Fruit fly (Drosophila melanogaster) whole organism, wandering third instar larva: Measurements from ENCODE around the gene Dlic.
A peak's percentile ranks its signal among the peaks of the same experiment; 100 is the strongest.

Experiments used
- Abd-B ChIP-seq: fragments of >200 bp; optimal IDR thresholded peaks from 2 replicates; lab custom pipeline; 2017; ENCODE audit warnings: missing biosample characterization, missing genetic modification characterization
- CG32264 ChIP-seq: fragments of 200-800 bp; sonication (Bioruptor generic); optimal IDR thresholded peaks from 2 replicates; lab custom pipeline; 2016; ENCODE audit warnings: missing biosample characterization, missing genetic modification characterization
- Dif ChIP-seq: fragments of 200-275, 200-300 bp; sonication (Bioruptor generic); optimal IDR thresholded peaks from 2 replicates; lab custom pipeline; 2018; ENCODE audit warnings: missing biosample characterization, missing genetic modification characterization; ENCODE audit not compliant: partially characterized antibody
- HLH106 ChIP-seq: fragments of 200-800 bp; optimal IDR thresholded peaks from 3 replicates; lab custom pipeline; 2019; ENCODE audit warnings: missing biosample characterization, mild to moderate bottlenecking, missing genetic modification characterization, moderate library complexity
- OdsH ChIP-seq: fragments of 200-800 bp; sonication (Bioruptor generic); optimal IDR thresholded peaks from 2 replicates; lab custom pipeline; 2016; ENCODE audit warnings: missing biosample characterization, mild to moderate bottlenecking, missing genetic modification characterization
- br ChIP-seq: fragments of 200-800 bp; sonication (Bioruptor generic); optimal IDR thresholded peaks from 2 replicates; lab custom pipeline; 2016; ENCODE audit warnings: missing biosample characterization, missing genetic modification characterization
- brk ChIP-seq: fragments of 200-800 bp; sonication (Bioruptor generic); optimal IDR thresholded peaks from 2 replicates; lab custom pipeline; 2016; ENCODE audit warnings: missing biosample characterization, mild to moderate bottlenecking, missing genetic modification characterization
- h ChIP-seq: fragments of 200-800 bp; sonication (Bioruptor generic); optimal IDR thresholded peaks from 3 replicates; lab custom pipeline; 2016; ENCODE audit warnings: missing biosample characterization, mild to moderate bottlenecking, missing genetic modification characterization
- lola ChIP-seq: fragments of >200 bp; optimal IDR thresholded peaks from 2 replicates; lab custom pipeline; 2017; ENCODE audit warnings: missing biosample characterization, missing genetic modification characterization
- pan ChIP-seq: fragments of >200 bp; optimal IDR thresholded peaks from 2 replicates; lab custom pipeline; 2017
- psq ChIP-seq: fragments of 200-800 bp; sonication (Bioruptor generic); optimal IDR thresholded peaks from 3 replicates; lab custom pipeline; 2017; ENCODE audit warnings: missing biosample characterization, mild to moderate bottlenecking, missing genetic modification characterization, moderate library complexity
- rgr ChIP-seq: fragments of 200-800 bp; sonication (Bioruptor generic); optimal IDR thresholded peaks from 3 replicates; lab custom pipeline; 2016; ENCODE audit warnings: missing biosample characterization, mild to moderate bottlenecking, missing genetic modification characterization
- usp ChIP-seq: fragments of >200 bp; optimal IDR thresholded peaks from 2 replicates; lab custom pipeline; 2017; ENCODE audit warnings: missing biosample characterization, missing genetic modification characterization

- TF ChIP-seq Abd-B: no peak
- no peak for TF ChIP-seq CG32264 (GFP tag; lab: Kevin White, UChicago)
- TF ChIP-seq brk: no peak
- TF ChIP-seq lola (GFP tag; lab: Kevin White, UChicago): no peak
- TF ChIP-seq usp (GFP tag; lab: Kevin White, UChicago): no peak
- peak; percentile 34 for TF ChIP-seq rgr
- TF ChIP-seq h: peak; percentile 62
- TF ChIP-seq br (GFP tag; lab: Kevin White, UChicago): peak; percentile 41
- TF ChIP-seq Dif (GFP tag; lab: Kevin White, UChicago): no peak
- TF ChIP-seq pan (lab: Kevin White, UChicago): no peak
- peak; percentile 48 for TF ChIP-seq OdsH (GFP tag; lab: Kevin White, UChicago)
- peak; percentile 31 for TF ChIP-seq psq (GFP tag; lab: Kevin White, UChicago)
- TF ChIP-seq HLH106: peak; percentile 64
These were observed 45.9 kb upstream of the Dlic start, which contains the start of gene Hsp60A for dm6 chrX:11108148-11108844.
